Worm (Caenorhabditis elegans): Measurements from ENCODE around the gene pxn-1.

DNA sequence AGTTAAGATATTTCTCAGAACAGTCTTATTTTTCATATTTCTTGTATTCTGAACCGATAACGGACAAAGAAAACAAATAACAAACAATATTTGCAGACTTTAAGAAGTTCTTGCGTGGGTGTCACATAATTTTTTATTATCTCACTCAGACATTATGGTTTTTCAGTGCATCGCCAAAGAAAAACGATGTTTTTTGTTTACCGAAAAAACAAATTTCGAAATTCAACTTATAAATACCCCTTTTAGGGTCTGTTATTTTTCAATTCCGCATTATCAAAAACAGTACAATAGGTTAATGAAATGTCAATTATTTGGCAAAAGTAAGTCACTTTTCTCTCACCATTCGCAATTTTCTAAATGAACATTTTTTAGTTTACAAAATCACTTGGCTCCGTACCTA lies 42.3 kb downstream of the pxn-1 start, which contains the start of gene otpl-4:
- TF ChIP-seq mcd-1 (GFP tag; IDR thresholded peaks at IDR 0.05) = no peak
- no peak for TF ChIP-seq hmg-1.2 (GFP tag; IDR thresholded peaks at IDR 0.05)
- no peak for TF ChIP-seq nhr-90 (tag; optimal IDR thresholded peaks at IDR 0.05)
- TF ChIP-seq nhr-80 (tag; optimal IDR thresholded peaks at IDR 0.05) = no peak
- no peak for TF ChIP-seq ama-1 (optimal IDR thresholded peaks at IDR 0.05)
- no peak for TF ChIP-seq ama-1 (GFP tag; optimal IDR thresholded peaks at IDR 0.05)
- TF ChIP-seq ztf-18 (tag; optimal IDR thresholded peaks at IDR 0.05) = no peak
- no peak for TF ChIP-seq hlh-26 (GFP tag; conservative IDR thresholded peaks at IDR 0.05)
- no peak for TF ChIP-seq rcor-1 (GFP tag; IDR thresholded peaks at IDR 0.05)
- TF ChIP-seq unc-62 (GFP tag; optimal IDR thresholded peaks at IDR 0.05) = no peak
- no peak for TF ChIP-seq F52B5.7 (tag; optimal IDR thresholded peaks at IDR 0.05)
- TF ChIP-seq lin-54 (GFP tag; optimal IDR thresholded peaks at IDR 0.05) = no peak
